Worm (Caenorhabditis elegans) whole organism, early embryonic: Measurements from ENCODE around the gene bca-1.

ENCODE experiments used
- ama-1 ChIP-seq: fragments of 150-350 bp; optimal IDR thresholded peaks from 2 replicates; lab custom pipeline; 2014
- ceh-13 ChIP-seq: fragments of 200-800 bp; sonication (Bioruptor generic); optimal IDR thresholded peaks from 2 replicates; lab custom pipeline; 2018; ENCODE audit warnings: mild to moderate bottlenecking, missing genetic modification characterization, missing compliant biosample characterization
- ceh-36 ChIP-seq: sonication (generic microtip); optimal IDR thresholded peaks from 2 replicates; lab custom pipeline; 2016; ENCODE audit warnings: missing genetic modification characterization, inconsistent platforms, missing compliant biosample characterization
- flt-1 ChIP-seq: fragments of 200-800 bp; sonication (Bioruptor generic); IDR thresholded peaks from 2 replicates; pipeline ENCODE4 v1.3.6; 2022; ENCODE audit warnings: missing genetic modification characterization, missing compliant biosample characterization
- hnd-1 ChIP-seq: sonication (generic microtip); optimal IDR thresholded peaks from 2 replicates; lab custom pipeline; 2016; ENCODE audit warnings: missing genetic modification characterization, missing compliant biosample characterization

ce11 chrX:6252752-6253151, 48.2 kb upstream of the bca-1 start:
- TF ChIP-seq ama-1 (lab: Kevin White, UChicago) (no peak), ceh-36 (no peak), ceh-13 (GFP tag; lab: Kevin White, UChicago) (no peak), flt-1 (GFP tag; lab: Robert Waterston, UW) (no peak), hnd-1 (tag; lab: Kevin White, UChicago) (no peak)
